Fruit fly (Drosophila melanogaster): ENCODE data around the gene SNF4Agamma.
A peak's percentile ranks its signal among the peaks of the same experiment; 100 is the strongest.

SNF4Agamma gene

DNA sequence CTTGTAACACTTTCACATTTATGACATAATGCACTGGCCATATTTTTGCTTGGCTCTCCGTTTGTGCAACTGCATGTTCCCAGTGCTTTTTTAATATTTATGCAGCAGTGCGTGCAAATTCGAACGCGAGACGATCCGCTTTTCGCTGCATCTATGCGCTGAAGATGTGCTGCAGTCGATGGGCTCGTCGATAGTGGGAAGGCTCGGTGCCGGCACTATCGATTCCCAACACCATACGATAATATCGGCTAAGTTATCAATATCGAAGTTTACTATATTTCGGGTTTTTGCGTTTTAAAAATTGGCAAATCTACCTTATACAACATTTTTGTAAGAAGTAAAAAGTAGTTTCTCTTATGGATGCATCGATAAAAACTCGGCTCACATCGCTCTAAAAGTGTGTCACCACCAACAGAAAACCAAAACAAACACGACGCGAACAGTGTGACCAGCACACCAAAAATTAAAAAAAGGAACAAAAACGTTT lies 42.9 kb upstream of the SNF4Agamma start, which contains the start of gene RhoGAP93B (continued):
- TF ChIP-seq Hr83 (GFP tag; optimal IDR thresholded peaks at IDR 0.05; ENCODE audit: poor library complexity, severe bottlenecking), result peak; percentile 53
- TF ChIP-seq psq (GFP tag; optimal IDR thresholded peaks at IDR 0.05), result peak; percentile 82
- TF ChIP-seq tai (GFP tag; optimal IDR thresholded peaks at IDR 0.05), result no peak

DNA sequence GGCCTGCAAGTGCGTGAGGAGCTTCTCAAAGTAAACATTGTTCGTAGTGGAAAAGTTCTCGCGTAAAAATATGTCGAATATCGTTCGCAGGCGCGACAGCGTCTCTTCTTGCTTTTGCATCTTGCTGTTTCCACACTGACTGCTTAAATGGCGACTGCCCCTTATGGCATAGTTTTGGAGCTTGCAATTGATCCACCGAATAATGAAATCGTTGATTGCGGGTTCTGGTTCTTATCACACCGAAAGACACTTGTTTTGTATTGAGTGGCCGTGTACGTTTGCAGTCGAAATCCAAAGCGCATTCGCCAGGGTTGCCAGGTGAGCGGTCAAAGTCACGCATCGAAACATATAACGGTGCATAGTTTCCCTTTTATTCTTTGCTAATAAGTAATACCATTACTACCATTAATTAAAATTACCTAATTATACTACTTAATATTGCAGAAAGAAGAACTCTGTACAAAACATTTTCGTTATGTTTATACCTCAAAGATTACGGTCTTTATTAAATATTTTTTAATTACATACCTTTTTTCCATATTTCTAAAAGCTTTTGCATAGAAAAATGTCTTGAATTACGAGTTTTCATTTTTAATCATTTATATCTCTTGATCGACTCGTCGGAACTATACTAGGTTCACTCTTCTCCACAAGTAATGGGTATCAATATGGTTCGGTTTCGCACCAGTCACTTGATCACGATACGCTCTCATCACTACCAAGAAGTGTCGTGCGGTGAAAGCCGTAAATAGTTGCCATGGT lies 38.9 kb upstream of the SNF4Agamma start, which contains the start of the genes CG7044 and Tbc1d22:
Gene CG7044, minus strand, starts transcription at position 266 of the 762 bp plus-strand sequence.
Gene Tbc1d22, plus strand, starts transcription at position 747 of the 762 bp plus-strand sequence.
- no peak for TF ChIP-seq Rel (GFP tag; optimal IDR thresholded peaks at IDR 0.05)
- no peak for TF ChIP-seq Rel (tag; optimal IDR thresholded peaks at IDR 0.05)
- peak; percentile 82 for TF ChIP-seq woc (GFP tag; optimal IDR thresholded peaks at IDR 0.05)
- peak; percentile 65 for TF ChIP-seq HLH106 (tag; optimal IDR thresholded peaks at IDR 0.05)
- no peak for TF ChIP-seq Myc (optimal IDR thresholded peaks at IDR 0.05)
- TF ChIP-seq ey (GFP tag; optimal IDR thresholded peaks at IDR 0.05), result peak; percentile 52
- TF ChIP-seq CG9705 (GFP tag; optimal IDR thresholded peaks at IDR 0.05), result peak; percentile 33
- peak; percentile 11 for TF ChIP-seq dsf (GFP tag; optimal IDR thresholded peaks at IDR 0.05; ENCODE audit: borderline replicate concordance)
- TF ChIP-seq br (GFP tag; optimal IDR thresholded peaks at IDR 0.05), result no peak
- peak; percentile 21 for TF ChIP-seq sv (GFP tag; optimal IDR thresholded peaks at IDR 0.05)
- no peak for TF ChIP-seq Dif (GFP tag; optimal IDR thresholded peaks at IDR 0.05; ENCODE audit: partially characterized antibody)
- no peak for TF ChIP-seq Hr83 (GFP tag; optimal IDR thresholded peaks at IDR 0.05; ENCODE audit: poor library complexity, severe bottlenecking)
- no peak for TF ChIP-seq fru (GFP tag; optimal IDR thresholded peaks at IDR 0.05)
- TF ChIP-seq GATAd (GFP tag; optimal IDR thresholded peaks at IDR 0.05), result no peak
- no peak for TF ChIP-seq Abd-B (GFP tag; optimal IDR thresholded peaks at IDR 0.05)
- no peak for TF ChIP-seq jim (GFP tag; optimal IDR thresholded peaks at IDR 0.05)
- TF ChIP-seq CG32264 (GFP tag; optimal IDR thresholded peaks at IDR 0.05), result no peak
- TF ChIP-seq Vsx2 (GFP tag; optimal IDR thresholded peaks at IDR 0.05; ENCODE audit: partially characterized antibody), result no peak
- TF ChIP-seq N (GFP tag; optimal IDR thresholded peaks at IDR 0.05), result no peak
- peak; percentile 54 for TF ChIP-seq rgr (GFP tag; optimal IDR thresholded peaks at IDR 0.05)
- TF ChIP-seq psq (GFP tag; optimal IDR thresholded peaks at IDR 0.05), result peak; percentile 46
- no peak for TF ChIP-seq lola (GFP tag; optimal IDR thresholded peaks at IDR 0.05)
- TF ChIP-seq Jra (GFP tag; optimal IDR thresholded peaks at IDR 0.05), result no peak
- peak; percentile 54 for TF ChIP-seq Sp1 (GFP tag; optimal IDR thresholded peaks at IDR 0.05)
- TF ChIP-seq dl (GFP tag; optimal IDR thresholded peaks at IDR 0.05; ENCODE audit: insufficient read depth in 1 of 2, partially characterized antibody in 2 of 2), result no peak
- no peak for TF ChIP-seq brk (GFP tag; optimal IDR thresholded peaks at IDR 0.05)
- TF ChIP-seq h (GFP tag; optimal IDR thresholded peaks at IDR 0.05), result no peak
- no peak for TF ChIP-seq Mio (GFP tag; optimal IDR thresholded peaks at IDR 0.05)
- TF ChIP-seq sage (GFP tag; optimal IDR thresholded peaks at IDR 0.05), result no peak
- TF ChIP-seq OdsH (GFP tag; optimal IDR thresholded peaks at IDR 0.05), result peak; percentile 47
- TF ChIP-seq pan (optimal IDR thresholded peaks at IDR 0.05), result no peak
- no peak for TF ChIP-seq tai (GFP tag; optimal IDR thresholded peaks at IDR 0.05)
- TF ChIP-seq CrebA (GFP tag; optimal IDR thresholded peaks at IDR 0.05; ENCODE audit: borderline replicate concordance), result no peak
- peak in 1 of 2 experiments; percentile 62 for TF ChIP-seq foxo (GFP tag; optimal IDR thresholded peaks at IDR 0.05)
- TF ChIP-seq dmrt93B (GFP tag; optimal IDR thresholded peaks at IDR 0.05), result no peak
- no peak for TF ChIP-seq usp (GFP tag; optimal IDR thresholded peaks at IDR 0.05)
- no peak for TF ChIP-seq Hr78 (GFP tag; optimal IDR thresholded peaks at IDR 0.05)
- no peak for TF ChIP-seq Hnf4 (GFP tag; optimal IDR thresholded peaks at IDR 0.05)

DNA sequence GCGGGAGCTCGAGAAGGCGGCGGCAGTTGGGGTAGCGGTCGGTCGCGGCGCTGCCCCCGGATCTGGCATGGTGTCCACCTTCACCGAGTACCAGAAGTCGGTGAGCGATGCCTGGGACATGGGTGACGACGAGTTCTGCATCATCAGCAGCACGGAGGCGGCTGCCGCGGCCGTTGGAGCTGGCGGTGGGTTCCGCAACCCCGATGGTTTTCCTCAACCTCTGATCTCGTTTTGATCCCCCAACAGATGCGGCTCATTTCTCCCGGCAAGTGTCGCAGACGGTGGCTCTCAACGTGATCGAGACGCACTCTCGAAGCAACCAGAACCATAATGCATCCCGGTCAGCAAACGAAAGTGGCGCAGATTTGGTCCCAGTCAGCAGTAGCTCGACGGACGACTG lies 38.1 kb upstream of the SNF4Agamma start:
- TF ChIP-seq dl (GFP tag; optimal IDR thresholded peaks at IDR 0.05; ENCODE audit: insufficient read depth in 1 of 2, partially characterized antibody in 2 of 2) (no peak), Dfd (GFP tag; optimal IDR thresholded peaks at IDR 0.05) (no peak), foxo (GFP tag; optimal IDR thresholded peaks at IDR 0.05) (no peak), CrebA (GFP tag; optimal IDR thresholded peaks at IDR 0.05; ENCODE audit: borderline replicate concordance) (no peak), CG32264 (GFP tag; optimal IDR thresholded peaks at IDR 0.05) (no peak), GATAd (GFP tag; optimal IDR thresholded peaks at IDR 0.05) (no peak), CG9705 (GFP tag; optimal IDR thresholded peaks at IDR 0.05) (no peak), Sp1 (GFP tag; optimal IDR thresholded peaks at IDR 0.05) (no peak), OdsH (GFP tag; optimal IDR thresholded peaks at IDR 0.05) (no peak), h (GFP tag; optimal IDR thresholded peaks at IDR 0.05) (no peak), fru (GFP tag; optimal IDR thresholded peaks at IDR 0.05) (no peak), dsf (GFP tag; optimal IDR thresholded peaks at IDR 0.05; ENCODE audit: borderline replicate concordance) (no peak), Rel (GFP tag; optimal IDR thresholded peaks at IDR 0.05) (no peak), Rel (tag; optimal IDR thresholded peaks at IDR 0.05) (no peak)
